Fruit fly (Drosophila melanogaster) whole organism, wandering third instar larva: Measurements from ENCODE around the gene CG10513.

ENCODE experiments used
- Abd-B ChIP-seq: fragments of >200 bp; optimal IDR thresholded peaks from 2 replicates; lab custom pipeline; 2017; ENCODE audit warnings: missing biosample characterization, missing genetic modification characterization
- CG32264 ChIP-seq: fragments of 200-800 bp; sonication (Bioruptor generic); optimal IDR thresholded peaks from 2 replicates; lab custom pipeline; 2016; ENCODE audit warnings: missing biosample characterization, missing genetic modification characterization
- CG9705 ChIP-seq: fragments of 200-800 bp; sonication (Bioruptor generic); optimal IDR thresholded peaks from 2 replicates; lab custom pipeline; 2018; ENCODE audit warnings: missing biosample characterization, mild to moderate bottlenecking, missing genetic modification characterization
- CrebA ChIP-seq: fragments of 200-800 bp; sonication (Bioruptor generic); optimal IDR thresholded peaks from 2 replicates; lab custom pipeline; 2016; ENCODE audit warnings: missing biosample characterization, mild to moderate bottlenecking, missing genetic modification characterization, borderline replicate concordance
- Dfd ChIP-seq: fragments of >200 bp; optimal IDR thresholded peaks from 2 replicates; lab custom pipeline; 2017; ENCODE audit warnings: missing biosample characterization, missing genetic modification characterization
- Dif ChIP-seq: fragments of 200-275, 200-300 bp; sonication (Bioruptor generic); optimal IDR thresholded peaks from 2 replicates; lab custom pipeline; 2018; ENCODE audit warnings: missing biosample characterization, missing genetic modification characterization; ENCODE audit not compliant: partially characterized antibody
- GATAd ChIP-seq: sonication (Bioruptor generic); optimal IDR thresholded peaks from 2 replicates; lab custom pipeline; 2016; ENCODE audit warnings: missing biosample characterization, missing genetic modification characterization
- HLH106 ChIP-seq: fragments of 200-800 bp; optimal IDR thresholded peaks from 3 replicates; lab custom pipeline; 2019; ENCODE audit warnings: missing biosample characterization, mild to moderate bottlenecking, missing genetic modification characterization, moderate library complexity
- Hnf4 ChIP-seq: fragments of 200-800 bp; sonication (Bioruptor generic); optimal IDR thresholded peaks from 2 replicates; lab custom pipeline; 2016; ENCODE audit warnings: missing biosample characterization, mild to moderate bottlenecking, missing genetic modification characterization
- Hr78 ChIP-seq: fragments of >200 bp; optimal IDR thresholded peaks from 2 replicates; lab custom pipeline; 2017; ENCODE audit warnings: missing biosample characterization, missing genetic modification characterization
- Hr83 ChIP-seq: fragments of 200-300 bp; sonication (Bioruptor generic); optimal IDR thresholded peaks from 2 replicates; lab custom pipeline; 2016; ENCODE audit warnings: missing biosample characterization, mild to moderate bottlenecking, missing genetic modification characterization, moderate library complexity; ENCODE audit not compliant: poor library complexity, severe bottlenecking
- Jra ChIP-seq: sonication (Bioruptor generic); optimal IDR thresholded peaks from 2 replicates; lab custom pipeline; 2016; ENCODE audit warnings: missing biosample characterization, missing genetic modification characterization
- Mio ChIP-seq: sonication (Bioruptor generic); optimal IDR thresholded peaks from 2 replicates; lab custom pipeline; 2016; ENCODE audit warnings: missing biosample characterization, missing genetic modification characterization
- Myc ChIP-seq: fragments of >200 bp; optimal IDR thresholded peaks from 2 replicates; lab custom pipeline; 2017
- N ChIP-seq: fragments of >200 bp; optimal IDR thresholded peaks from 2 replicates; lab custom pipeline; 2018; ENCODE audit warnings: missing biosample characterization, missing external identifiers, missing genetic modification characterization
- OdsH ChIP-seq: fragments of 200-800 bp; sonication (Bioruptor generic); optimal IDR thresholded peaks from 2 replicates; lab custom pipeline; 2016; ENCODE audit warnings: missing biosample characterization, mild to moderate bottlenecking, missing genetic modification characterization
- Rel ChIP-seq, 2 experiments: fragments of 200-800 bp; sonication (Bioruptor generic) in 1 of 2; optimal IDR thresholded peaks; 2 replicates in 1 of 2; 3 replicates in 1 of 2; lab custom pipeline; 2016 to 2019; ENCODE audit warnings: mild to moderate bottlenecking in 2 of 2, missing biosample characterization in 2 of 2, missing genetic modification characterization in 2 of 2, moderate library complexity in 1 of 2
- Sp1 ChIP-seq: fragments of 200-800 bp; sonication (Bioruptor generic); optimal IDR thresholded peaks from 3 replicates; lab custom pipeline; 2019; ENCODE audit warnings: missing biosample characterization, mild to moderate bottlenecking, missing genetic modification characterization, moderate library complexity
- Vsx2 ChIP-seq: fragments of 200-300, 225-300 bp; sonication (Bioruptor generic); optimal IDR thresholded peaks from 2 replicates; lab custom pipeline; 2018; ENCODE audit warnings: missing biosample characterization, missing genetic modification characterization; ENCODE audit not compliant: partially characterized antibody
- br ChIP-seq: fragments of 200-800 bp; sonication (Bioruptor generic); optimal IDR thresholded peaks from 2 replicates; lab custom pipeline; 2016; ENCODE audit warnings: missing biosample characterization, missing genetic modification characterization
- brk ChIP-seq: fragments of 200-800 bp; sonication (Bioruptor generic); optimal IDR thresholded peaks from 2 replicates; lab custom pipeline; 2016; ENCODE audit warnings: missing biosample characterization, mild to moderate bottlenecking, missing genetic modification characterization
- dl ChIP-seq, 2 experiments: fragments of 175-275, 200-275 bp in 1 of 2; fragments of 200-275 bp in 1 of 2; sonication (Bioruptor generic); optimal IDR thresholded peaks; lab custom pipeline; 2018; ENCODE audit warnings: mild to moderate bottlenecking in 2 of 2, missing biosample characterization in 2 of 2, missing genetic modification characterization in 2 of 2, moderate library complexity in 2 of 2; ENCODE audit not compliant: partially characterized antibody in 2 of 2, insufficient read depth in 1 of 2
- dmrt93B ChIP-seq: fragments of 200-800 bp; sonication (Bioruptor generic); optimal IDR thresholded peaks from 2 replicates; lab custom pipeline; 2018; ENCODE audit warnings: missing biosample characterization, mild to moderate bottlenecking, missing genetic modification characterization
- dsf ChIP-seq: sonication (Bioruptor generic); optimal IDR thresholded peaks from 2 replicates; lab custom pipeline; 2016; ENCODE audit warnings: missing biosample characterization, missing genetic modification characterization, borderline replicate concordance
- ey ChIP-seq: fragments of 200-800 bp; sonication (Bioruptor generic); optimal IDR thresholded peaks from 2 replicates; lab custom pipeline; 2016; ENCODE audit warnings: missing biosample characterization, missing genetic modification characterization
- foxo ChIP-seq, 2 experiments: fragments of 200-800 bp; sonication (Bioruptor generic); optimal IDR thresholded peaks; 2 replicates in 1 of 2; 3 replicates in 1 of 2; lab custom pipeline; 2016 to 2017; ENCODE audit warnings: missing biosample characterization in 2 of 2, missing genetic modification characterization in 2 of 2
- fru ChIP-seq: fragments of 200-800 bp; sonication (Bioruptor generic); optimal IDR thresholded peaks from 3 replicates; lab custom pipeline; 2016; ENCODE audit warnings: missing biosample characterization, mild to moderate bottlenecking, missing genetic modification characterization
- h ChIP-seq: fragments of 200-800 bp; sonication (Bioruptor generic); optimal IDR thresholded peaks from 3 replicates; lab custom pipeline; 2016; ENCODE audit warnings: missing biosample characterization, mild to moderate bottlenecking, missing genetic modification characterization
- jim ChIP-seq: fragments of 175-275, 200-325 bp; sonication (Bioruptor generic); optimal IDR thresholded peaks from 2 replicates; lab custom pipeline; 2016; ENCODE audit warnings: missing biosample characterization, mild to moderate bottlenecking, missing genetic modification characterization
- lola ChIP-seq: fragments of >200 bp; optimal IDR thresholded peaks from 2 replicates; lab custom pipeline; 2017; ENCODE audit warnings: missing biosample characterization, missing genetic modification characterization
- pan ChIP-seq: fragments of >200 bp; optimal IDR thresholded peaks from 2 replicates; lab custom pipeline; 2017
- psq ChIP-seq: fragments of 200-800 bp; sonication (Bioruptor generic); optimal IDR thresholded peaks from 3 replicates; lab custom pipeline; 2017; ENCODE audit warnings: missing biosample characterization, mild to moderate bottlenecking, missing genetic modification characterization, moderate library complexity
- rgr ChIP-seq: fragments of 200-800 bp; sonication (Bioruptor generic); optimal IDR thresholded peaks from 3 replicates; lab custom pipeline; 2016; ENCODE audit warnings: missing biosample characterization, mild to moderate bottlenecking, missing genetic modification characterization
- sage ChIP-seq: fragments of 200-800 bp; sonication (Bioruptor generic); optimal IDR thresholded peaks from 2 replicates; lab custom pipeline; 2016; ENCODE audit warnings: missing biosample characterization, mild to moderate bottlenecking, missing genetic modification characterization
- sv ChIP-seq: fragments of 200-800 bp; sonication (Bioruptor generic); optimal IDR thresholded peaks from 3 replicates; lab custom pipeline; 2016; ENCODE audit warnings: missing biosample characterization, missing genetic modification characterization
- tai ChIP-seq: sonication (Bioruptor generic); optimal IDR thresholded peaks from 2 replicates; lab custom pipeline; 2016; ENCODE audit warnings: missing biosample characterization, missing genetic modification characterization
- usp ChIP-seq: fragments of >200 bp; optimal IDR thresholded peaks from 2 replicates; lab custom pipeline; 2017; ENCODE audit warnings: missing biosample characterization, missing genetic modification characterization
- woc ChIP-seq: sonication (Bioruptor generic); optimal IDR thresholded peaks from 2 replicates; lab custom pipeline; 2016; ENCODE audit warnings: missing biosample characterization, mild to moderate bottlenecking, missing genetic modification characterization

CG10513 gene

DNA sequence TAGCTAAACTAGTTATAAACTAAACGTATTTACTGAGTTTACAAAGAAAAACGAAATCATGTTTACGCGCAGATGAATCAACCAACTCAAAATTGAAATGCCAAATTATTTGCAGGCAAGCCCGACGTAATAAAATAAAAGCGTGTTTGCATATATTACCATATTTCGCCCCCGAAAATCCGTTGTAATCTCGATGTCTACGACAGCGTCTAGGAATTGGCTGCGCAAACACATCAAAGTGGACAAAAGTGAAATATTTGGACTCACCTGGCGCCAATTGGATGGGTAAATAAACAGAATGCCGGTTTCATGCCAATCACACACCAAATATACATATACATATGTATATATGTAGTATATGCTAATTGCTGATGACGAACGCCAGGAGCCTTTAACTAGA is 40.9 kb downstream of the CG10513 start:
- TF ChIP-seq HLH106 (tag; lab: Kevin White, UChicago) (no peak), Dfd (GFP tag; lab: Kevin White, UChicago) (no peak), OdsH (GFP tag; lab: Kevin White, UChicago) (no peak), rgr (no peak), Hr78 (no peak), fru (no peak), ey (GFP tag; lab: Kevin White, UChicago) (no peak), Mio (no peak), CG9705 (GFP tag; lab: Kevin White, UChicago) (no peak), Myc (lab: Kevin White, UChicago) (no peak), dsf (no peak), GATAd (GFP tag; lab: Kevin White, UChicago) (no peak), woc (GFP tag; lab: Kevin White, UChicago) (no peak), Sp1 (GFP tag; lab: Kevin White, UChicago) (no peak), sv (GFP tag; lab: Kevin White, UChicago) (no peak), Dif (GFP tag; lab: Kevin White, UChicago) (no peak)

dm6 chr3R:25235362-25235761 is 41.6 kb downstream of the CG10513 start, which contains the start of gene Sil1:
TSS of gene Sil1 (minus strand) at chr3R:25235529.
- TF ChIP-seq Dfd (GFP tag; lab: Kevin White, UChicago) (no peak), Dif (GFP tag; lab: Kevin White, UChicago) (no peak), psq (no peak), rgr (peak; percentile 10), Hr78 (no peak)
- TF ChIP-seq, all 38 proteins: peak for 1

dm6 chr3R:25232271-25232989 is 44.6 kb downstream of the CG10513 start, which contains the start of gene Cad96Cb:
TSS of gene Cad96Cb (minus strand) at chr3R:25232321.
- TF ChIP-seq CrebA (GFP tag; lab: Kevin White, UChicago) (no peak), CG9705 (GFP tag; lab: Kevin White, UChicago) (peak; percentile 70), OdsH (GFP tag; lab: Kevin White, UChicago) (peak; percentile 86), ey (GFP tag; lab: Kevin White, UChicago) (peak; percentile 86), Sp1 (GFP tag; lab: Kevin White, UChicago) (peak; percentile 91), br (GFP tag; lab: Kevin White, UChicago) (peak; percentile 86), rgr (peak; percentile 84), fru (peak; percentile 90), dl (GFP tag; optimal IDR thresholded peaks at IDR 0.05; lab: Kevin White, UChicago; ENCODE audit: insufficient read depth in 1 of 2, partially characterized antibody in 2 of 2) (peak in 1 of 2 experiments; percentile 15), woc (GFP tag; lab: Kevin White, UChicago) (peak; percentile 93), Hnf4 (GFP tag; lab: Kevin White, UChicago) (peak; percentile 53), CG32264 (GFP tag; lab: Kevin White, UChicago) (peak; percentile 63), Vsx2 (no peak), GATAd (GFP tag; lab: Kevin White, UChicago) (peak; percentile 13), h (peak; percentile 88), lola (GFP tag; lab: Kevin White, UChicago) (no peak), Hr78 (no peak), psq (peak; percentile 84), HLH106 (tag; lab: Kevin White, UChicago) (peak; percentile 86), usp (GFP tag; lab: Kevin White, UChicago) (no peak), pan (no peak), Myc (lab: Kevin White, UChicago) (no peak), jim (GFP tag; lab: Kevin White, UChicago) (no peak), sage (GFP tag; lab: Kevin White, UChicago) (peak; percentile 47), Rel (GFP tag; optimal IDR thresholded peaks at IDR 0.05; lab: Kevin White, UChicago) (peak; percentile 31), Rel (tag; optimal IDR thresholded peaks at IDR 0.05; lab: Kevin White, UChicago) (peak; percentile 6), dsf (peak; percentile 14), sv (GFP tag; lab: Kevin White, UChicago) (peak; percentile 73), Jra (GFP tag; lab: Kevin White, UChicago) (peak; percentile 66), foxo (GFP tag; optimal IDR thresholded peaks at IDR 0.05; lab: Kevin White, UChicago) (peak in 1 of 2 experiments; percentile 89), Abd-B (no peak), brk (no peak), Mio (no peak), Dif (GFP tag; lab: Kevin White, UChicago) (no peak), Dfd (GFP tag; lab: Kevin White, UChicago) (no peak), Hr83 (GFP tag; lab: Kevin White, UChicago) (peak; percentile 9), dmrt93B (GFP tag; lab: Kevin White, UChicago) (peak; percentile 87), tai (no peak), N (no peak)
